Fruit fly (Drosophila melanogaster) whole organism, embryonic: ENCODE results near the gene gl.
A peak's percentile ranks its signal among the peaks of the same experiment; 100 is the strongest.

Experiments used
- Antp ChIP-seq: fragments of 200-800 bp; sonication (Bioruptor generic); optimal IDR thresholded peaks from 3 replicates; lab custom pipeline; 2016; ENCODE audit warnings: missing biosample characterization, missing genetic modification characterization
- C15 ChIP-seq: fragments of 200-800 bp; sonication (Bioruptor generic); IDR thresholded peaks from 3 replicates; pipeline ENCODE4 v1.3.6; 2022; ENCODE audit warnings: missing biosample characterization, missing genetic modification characterization
- CG10147 ChIP-seq: fragments of 200-800 bp; sonication (Bioruptor generic); optimal IDR thresholded peaks from 2 replicates; lab custom pipeline; 2019; ENCODE audit warnings: missing biosample characterization, mild to moderate bottlenecking, missing genetic modification characterization, moderate library complexity
- CG10979 ChIP-seq: fragments of 200-800 bp; sonication (Bioruptor generic); optimal IDR thresholded peaks from 2 replicates; lab custom pipeline; 2018; ENCODE audit warnings: missing biosample characterization, mild to moderate bottlenecking, missing genetic modification characterization, moderate library complexity
- CG13424 ChIP-seq: fragments of 200-800 bp; sonication (Bioruptor generic); optimal IDR thresholded peaks from 2 replicates; lab custom pipeline; 2019; ENCODE audit warnings: missing biosample characterization, mild to moderate bottlenecking, missing genetic modification characterization, moderate library complexity
- CG14014 ChIP-seq: fragments of 200-800 bp; sonication (Bioruptor generic); IDR thresholded peaks from 2 replicates; pipeline ENCODE4 v1.3.6; 2022; ENCODE audit warnings: missing biosample characterization, missing genetic modification characterization
- CG15269 ChIP-seq: fragments of 200-800 bp; sonication (Bioruptor generic); optimal IDR thresholded peaks from 2 replicates; lab custom pipeline; 2018; ENCODE audit warnings: missing biosample characterization, mild to moderate bottlenecking, missing genetic modification characterization, moderate library complexity
- CG16813 ChIP-seq: fragments of 200-800 bp; sonication (Bioruptor generic); IDR thresholded peaks from 3 replicates; pipeline ENCODE4 v1.3.6; 2022; ENCODE audit warnings: missing biosample characterization, missing genetic modification characterization; ENCODE audit not compliant: partially characterized antibody
- CG2116 ChIP-seq: fragments of 200-800 bp; sonication (Bioruptor generic); optimal IDR thresholded peaks from 3 replicates; lab custom pipeline; 2018; ENCODE audit warnings: missing biosample characterization, mild to moderate bottlenecking, missing genetic modification characterization
- CG2120 ChIP-seq: fragments of 200-800 bp; sonication (Bioruptor generic); optimal IDR thresholded peaks from 3 replicates; lab custom pipeline; 2016; ENCODE audit warnings: missing biosample characterization, missing genetic modification characterization
- CG31388 ChIP-seq: fragments of 200-800 bp; sonication (Bioruptor generic); optimal IDR thresholded peaks from 2 replicates; lab custom pipeline; 2016; ENCODE audit warnings: missing biosample characterization, missing genetic modification characterization
- CG34422 ChIP-seq: fragments of 200-800 bp; sonication (Bioruptor generic); IDR thresholded peaks from 3 replicates; pipeline ENCODE4 v1.3.6; 2022; ENCODE audit warnings: missing biosample characterization, missing genetic modification characterization
- CG3726 ChIP-seq: fragments of 200-800 bp; sonication (Bioruptor generic); IDR thresholded peaks from 3 replicates; pipeline ENCODE4, ENCODE4 v1.3.6; 2022; ENCODE audit warnings: missing biosample characterization, missing genetic modification characterization
- CG4360 ChIP-seq: fragments of 200-800 bp; sonication (Bioruptor generic); IDR thresholded peaks from 2 replicates; pipeline ENCODE4 v1.3.6; 2022; ENCODE audit warnings: missing biosample characterization, missing genetic modification characterization
- CG6175 ChIP-seq: fragments of 200-800 bp; sonication (Bioruptor generic); IDR thresholded peaks from 3 replicates; pipeline ENCODE4 v1.3.6; 2022; ENCODE audit warnings: missing biosample characterization, missing genetic modification characterization
- CG6683 ChIP-seq: fragments of 200-800 bp; sonication (Bioruptor generic); optimal IDR thresholded peaks from 2 replicates; lab custom pipeline; 2017; ENCODE audit warnings: missing biosample characterization, mild to moderate bottlenecking, missing genetic modification characterization, missing genetic modification reagents
- CG7271 ChIP-seq: fragments of 200-800 bp; sonication (Bioruptor generic); optimal IDR thresholded peaks from 2 replicates; lab custom pipeline; 2018; ENCODE audit warnings: missing biosample characterization, mild to moderate bottlenecking, missing genetic modification characterization, moderate library complexity
- CG7786 ChIP-seq: fragments of 200-800 bp; sonication (Bioruptor generic); optimal IDR thresholded peaks from 2 replicates; lab custom pipeline; 2016; ENCODE audit warnings: missing biosample characterization, missing genetic modification characterization
- CG8089 ChIP-seq: fragments of 200-800 bp; sonication (Bioruptor generic); optimal IDR thresholded peaks from 3 replicates; lab custom pipeline; 2016; ENCODE audit warnings: missing biosample characterization, missing genetic modification characterization
- CG8281 ChIP-seq: fragments of 200-800 bp; sonication (Bioruptor generic); optimal IDR thresholded peaks from 2 replicates; lab custom pipeline; 2018; ENCODE audit warnings: missing biosample characterization, mild to moderate bottlenecking, missing genetic modification characterization, moderate library complexity
- CG8478 ChIP-seq: fragments of >200 bp; optimal IDR thresholded peaks from 2 replicates; lab custom pipeline; 2018
- CG8924 ChIP-seq: fragments of 200-800 bp; optimal IDR thresholded peaks from 3 replicates; lab custom pipeline; 2019; ENCODE audit warnings: missing biosample characterization, mild to moderate bottlenecking, missing genetic modification characterization, moderate library complexity
- CG9215 ChIP-seq: fragments of 200-800 bp; sonication (Bioruptor generic); IDR thresholded peaks from 2 replicates; pipeline ENCODE4 v1.3.6; 2022; ENCODE audit warnings: missing biosample characterization, missing genetic modification characterization
- Dip3 ChIP-seq: fragments of 200-800 bp; sonication (Bioruptor generic); optimal IDR thresholded peaks from 3 replicates; lab custom pipeline; 2016; ENCODE audit warnings: missing biosample characterization, missing genetic modification characterization
- ERR ChIP-seq: fragments of 200-800 bp; sonication (Bioruptor generic); optimal IDR thresholded peaks from 2 replicates; lab custom pipeline; 2016; ENCODE audit warnings: missing biosample characterization, missing genetic modification characterization
- Kr ChIP-seq: fragments of 200-800 bp; sonication (Bioruptor generic); optimal IDR thresholded peaks from 2 replicates; lab custom pipeline; 2017; ENCODE audit warnings: missing biosample characterization, mild to moderate bottlenecking, missing genetic modification characterization
- Neu2 ChIP-seq: fragments of 200-800 bp; sonication (Bioruptor generic); optimal IDR thresholded peaks from 3 replicates; lab custom pipeline; 2016; ENCODE audit warnings: missing biosample characterization, missing genetic modification characterization, borderline replicate concordance
- Side ChIP-seq: fragments of 200-800 bp; sonication (Bioruptor generic); optimal IDR thresholded peaks from 2 replicates; lab custom pipeline; 2016; ENCODE audit warnings: missing biosample characterization, missing genetic modification characterization
- Taf1 ChIP-seq: fragments of 200-800 bp; sonication (Bioruptor generic); IDR thresholded peaks from 2 replicates; pipeline ENCODE4 v1.3.6; 2022; ENCODE audit warnings: missing biosample characterization, missing genetic modification characterization
- Usf ChIP-seq: fragments of 200-800 bp; sonication (Bioruptor generic); optimal IDR thresholded peaks from 2 replicates; lab custom pipeline; 2017; ENCODE audit warnings: missing genotype, missing biosample characterization, missing genetic modification characterization
- bab2 ChIP-seq: fragments of 200-800 bp; sonication (Bioruptor generic); optimal IDR thresholded peaks from 2 replicates; lab custom pipeline; 2016; ENCODE audit warnings: missing biosample characterization, missing genetic modification characterization
- cad ChIP-seq: fragments of >200 bp; optimal IDR thresholded peaks from 2 replicates; lab custom pipeline; 2017; ENCODE audit warnings: missing biosample characterization, missing genetic modification characterization
- chif ChIP-seq, 2 experiments: fragments of 200-800 bp; sonication (Bioruptor generic); optimal IDR thresholded peaks; 3 replicates each; lab custom pipeline; 2016; ENCODE audit warnings: missing biosample characterization in 2 of 2, missing genetic modification characterization in 2 of 2
- corto ChIP-seq: fragments of 200-800 bp; sonication (Bioruptor generic); optimal IDR thresholded peaks from 2 replicates; lab custom pipeline; 2016; ENCODE audit warnings: missing biosample characterization, mild to moderate bottlenecking, missing genetic modification characterization, moderate library complexity
- dm ChIP-seq: fragments of 200-800 bp; sonication (Bioruptor generic); optimal IDR thresholded peaks from 3 replicates; lab custom pipeline; 2016; ENCODE audit warnings: missing biosample characterization, missing genetic modification characterization
- dmrt11E ChIP-seq: fragments of 200-800 bp; sonication (Bioruptor generic); optimal IDR thresholded peaks from 3 replicates; lab custom pipeline; 2018; ENCODE audit warnings: missing biosample characterization, mild to moderate bottlenecking, missing genetic modification characterization, moderate library complexity
- dmrt99B ChIP-seq: fragments of 200-800 bp; sonication (Bioruptor generic); optimal IDR thresholded peaks from 2 replicates; lab custom pipeline; 2018; ENCODE audit warnings: missing biosample characterization, mild to moderate bottlenecking, missing genetic modification characterization, moderate library complexity
- dpn ChIP-seq, 2 experiments: fragments of 200-800 bp; sonication (Bioruptor generic); optimal IDR thresholded peaks; 3 replicates each; lab custom pipeline; 2016; ENCODE audit warnings: missing biosample characterization in 2 of 2, missing genetic modification characterization in 2 of 2
- fd96Cb ChIP-seq: fragments of 200-800 bp; sonication (Bioruptor generic); optimal IDR thresholded peaks from 2 replicates; lab custom pipeline; 2018; ENCODE audit warnings: missing biosample characterization, mild to moderate bottlenecking, missing genetic modification characterization, moderate library complexity
- gce ChIP-seq: fragments of 200-800 bp; sonication (Bioruptor generic); IDR thresholded peaks from 3 replicates; pipeline ENCODE4 v1.3.6; 2022; ENCODE audit warnings: missing biosample characterization, missing genetic modification characterization
- hb ChIP-seq: fragments of 200-800 bp; sonication (Bioruptor generic); IDR thresholded peaks from 3 replicates; pipeline ENCODE4 v1.3.6; 2022; ENCODE audit warnings: missing biosample characterization, missing genetic modification characterization; ENCODE audit not compliant: partially characterized antibody
- inv ChIP-seq: fragments of 200-800 bp; sonication (Bioruptor generic); IDR thresholded peaks from 2 replicates; pipeline ENCODE4 v1.3.6; 2022; ENCODE audit warnings: missing biosample characterization, missing genetic modification characterization; ENCODE audit not compliant: partially characterized antibody
- kni ChIP-seq: fragments of 200-800 bp; sonication (Bioruptor generic); optimal IDR thresholded peaks from 3 replicates; lab custom pipeline; 2017; ENCODE audit warnings: mild to moderate bottlenecking, missing biosample characterization, missing genetic modification reagents, missing genetic modification characterization
- lilli ChIP-seq: fragments of 200-800 bp; sonication (Bioruptor generic); optimal IDR thresholded peaks from 3 replicates; lab custom pipeline; 2016; ENCODE audit warnings: missing biosample characterization, missing genetic modification characterization
- mld ChIP-seq: fragments of 200-800 bp; sonication (Bioruptor generic); IDR thresholded peaks from 3 replicates; pipeline ENCODE4 v1.3.6; 2022; ENCODE audit warnings: missing biosample characterization, missing genetic modification characterization; ENCODE audit not compliant: partially characterized antibody
- nerfin-1 ChIP-seq: fragments of 200-800 bp; sonication (Bioruptor generic); optimal IDR thresholded peaks from 3 replicates; lab custom pipeline; 2019; ENCODE audit warnings: missing biosample characterization, mild to moderate bottlenecking, missing genetic modification characterization, moderate library complexity
- pan ChIP-seq, 4 experiments: fragments of >200 bp in 3 of 4; fragments of 200-800 bp in 1 of 4; sonication (Bioruptor generic) in 1 of 4; optimal IDR thresholded peaks in 3 of 4; IDR thresholded peaks in 1 of 4; 2 replicates each; pipeline versions ENCODE4 v1.3.6 to Lab custom; 2017 to 2022; ENCODE audit warnings: missing biosample characterization in 2 of 4, missing genetic modification characterization in 2 of 4, mixed read lengths in 1 of 4
- pzg ChIP-seq: fragments of 200-800 bp; sonication (Bioruptor generic); optimal IDR thresholded peaks from 3 replicates; lab custom pipeline; 2018; ENCODE audit warnings: missing biosample characterization, mild to moderate bottlenecking, missing genetic modification characterization, moderate library complexity
- row ChIP-seq: fragments of 200-800 bp; sonication (Bioruptor generic); IDR thresholded peaks from 3 replicates; pipeline ENCODE4 v1.3.6; 2022; ENCODE audit warnings: missing biosample characterization, missing genetic modification characterization
- yki ChIP-seq: fragments of >200 bp; optimal IDR thresholded peaks from 3 replicates; lab custom pipeline; 2018

The gl gene

DNA sequence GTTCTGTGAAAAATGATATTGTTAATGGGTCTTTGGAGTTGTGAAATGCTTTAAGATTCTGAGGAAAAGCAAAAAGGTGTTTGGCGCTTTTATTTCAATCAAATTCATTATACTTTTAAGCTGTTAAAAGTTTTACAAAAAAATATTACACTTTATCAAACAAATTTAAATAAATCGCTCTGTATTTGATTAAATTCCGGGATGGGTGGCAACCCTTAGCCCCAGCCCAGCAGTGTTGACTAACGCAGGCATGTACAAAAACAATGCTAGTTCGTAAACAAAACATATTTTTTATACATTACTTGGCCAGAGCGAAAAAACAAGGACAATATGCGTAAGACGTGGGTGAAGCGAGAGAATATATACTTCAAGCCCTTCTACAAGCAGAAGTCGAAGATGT is 32.2 kb upstream of the gl start, which contains the start of gene CG7685 (continued):
- TF ChIP-seq pzg (GFP tag; lab: Kevin White, UChicago) (peak; percentile 62), CG8089 (GFP tag; lab: Kevin White, UChicago) (peak; percentile 13), Neu2 (GFP tag; lab: Kevin White, UChicago) (no peak), CG8281 (tag; lab: Kevin White, UChicago) (no peak), row (peak; percentile 85), dmrt99B (tag; lab: Kevin White, UChicago) (peak; percentile 53), CG16813 (GFP tag; lab: Robert Waterston, UW) (no peak), fd96Cb (tag; lab: Kevin White, UChicago) (peak; percentile 27), lilli (GFP tag; lab: Kevin White, UChicago) (peak; percentile 82), CG3726 (GFP tag; lab: Robert Waterston, UW) (no peak), Kr (GFP tag; lab: Kevin White, UChicago) (no peak), CG31388 (GFP tag; lab: Kevin White, UChicago) (no peak), CG6175 (no peak), CG2116 (GFP tag; lab: Kevin White, UChicago) (peak; percentile 58), Antp (GFP tag; lab: Kevin White, UChicago) (peak; percentile 49), CG10979 (tag; lab: Kevin White, UChicago) (peak; percentile 52), CG6683 (GFP tag; lab: Kevin White, UChicago) (peak; percentile 10), gce (GFP tag; lab: Robert Waterston, UW) (no peak; the same call in 2 of the 3 replicates), CG7271 (no peak), ERR (GFP tag; lab: Kevin White, UChicago) (peak; percentile 11), CG8924 (tag; lab: Kevin White, UChicago) (peak; percentile 75), mld (no peak), Usf (GFP tag; lab: Kevin White, UChicago) (no peak), Dip3 (GFP tag; lab: Kevin White, UChicago) (peak; percentile 49), hb (GFP tag; lab: Robert Waterston, UW) (no peak), CG9215 (GFP tag; lab: Robert Waterston, UW) (0 out of 2 replicates have a peak, but pooled peaks have one; percentile 19), CG10147 (GFP tag; lab: Kevin White, UChicago) (peak; percentile 54), cad (no peak), corto (GFP tag; lab: Kevin White, UChicago) (no peak), dm (GFP tag; lab: Kevin White, UChicago) (peak; percentile 36), chif (GFP tag; optimal IDR thresholded peaks at IDR 0.05; lab: Kevin White, UChicago) (peak; percentile 49 to 61), bab2 (GFP tag; lab: Kevin White, UChicago) (peak; percentile 71), dmrt11E (tag; lab: Kevin White, UChicago) (peak; percentile 30), Side (GFP tag; lab: Kevin White, UChicago) (peak; percentile 62), dpn (GFP tag; optimal IDR thresholded peaks at IDR 0.05; lab: Kevin White, UChicago) (peak; percentile 65 to 66), C15 (no peak), CG7786 (GFP tag; lab: Kevin White, UChicago) (peak; percentile 53), CG8478 (lab: Kevin White, UChicago) (no peak), Taf1 (0 out of 2 replicates have a peak, but pooled peaks have one; percentile 8), CG15269 (tag; lab: Kevin White, UChicago) (peak; percentile 73), CG2120 (GFP tag; lab: Kevin White, UChicago) (peak; percentile 85), CG34422 (GFP tag; lab: Robert Waterston, UW) (peak; percentile 71), CG13424 (tag; lab: Kevin White, UChicago) (peak; percentile 66), kni (GFP tag; lab: Kevin White, UChicago) (no peak), nerfin-1 (tag; lab: Kevin White, UChicago) (peak; percentile 44), yki (lab: Kevin White, UChicago) (no peak), inv (GFP tag; lab: Robert Waterston, UW) (no peak), CG14014 (GFP tag; lab: Robert Waterston, UW) (peak; percentile 57; the same call in 1 of the 2 replicates), pan (optimal IDR thresholded peaks at IDR 0.05; lab: Kevin White, UChicago) (no peak), pan (GFP tag; optimal IDR thresholded peaks at IDR 0.05 in 1 of 2, IDR thresholded peaks at IDR 0.05 in 1 of 2) (peak in 1 of 2 experiments; percentile 33), CG4360 (GFP tag; lab: Robert Waterston, UW) (peak; percentile 45; the same call in 1 of the 2 replicates)
